Worm (Caenorhabditis elegans): ENCODE data around the gene cest-5.2.

Gene cest-5.2

ce11 chrIV:6585397-6585921 lies 42.3 kb downstream of the cest-5.2 start, which contains the start of the genes F38A5.2 and dnj-11 (continued):
- no peak for TF ChIP-seq zfh-2 (GFP tag; conservative IDR thresholded peaks at IDR 0.05)
- peak; percentile 3 for TF ChIP-seq rpc-1 (optimal IDR thresholded peaks at IDR 0.05)
- no peak for TF ChIP-seq rpc-1 (tag; optimal IDR thresholded peaks at IDR 0.05)
- TF ChIP-seq ztf-25 (GFP tag; IDR thresholded peaks at IDR 0.05), result no peak
- TF ChIP-seq nhr-120 (GFP tag; IDR thresholded peaks at IDR 0.05), result no peak
- TF ChIP-seq ekl-4 (GFP tag; IDR thresholded peaks at IDR 0.05), result no peak; the same call in 1 of the 2 replicates
- peak; percentile 49 for TF ChIP-seq tbp1 (GFP tag; optimal IDR thresholded peaks at IDR 0.05)
- no peak for TF ChIP-seq nfya-1 (tag; optimal IDR thresholded peaks at IDR 0.05; ENCODE audit: borderline replicate concordance, insufficient read depth)
- TF ChIP-seq F55B11.4 (tag; optimal IDR thresholded peaks at IDR 0.05; ENCODE audit: borderline replicate concordance, insufficient read depth), result no peak
- no peak for TF ChIP-seq unc-62 (GFP tag; optimal IDR thresholded peaks at IDR 0.05)
- peak; percentile 42 for TF ChIP-seq snpc-1.3 (tag; optimal IDR thresholded peaks at IDR 0.05; ENCODE audit: insufficient read depth)
- no peak for TF ChIP-seq ztf-6 (GFP tag; IDR thresholded peaks at IDR 0.05)
- TF ChIP-seq dpff-1 (tag; optimal IDR thresholded peaks at IDR 0.05), result no peak
- TF ChIP-seq F49E8.2 (tag; optimal IDR thresholded peaks at IDR 0.05; ENCODE audit: insufficient read depth), result peak; percentile 49
- TF ChIP-seq lsy-27 (tag; optimal IDR thresholded peaks at IDR 0.05; ENCODE audit: borderline replicate concordance, insufficient read depth), result no peak

ce11 chrIV:6582604-6583003 lies 45.1 kb downstream of the cest-5.2 start, which contains the start of gene odr-8:
odr-8 (minus strand) TSS chrIV:6582704.
- no peak for TF ChIP-seq F37B4.10 (GFP tag; IDR thresholded peaks at IDR 0.05)
- TF ChIP-seq snpc-4 (GFP tag; optimal IDR thresholded peaks at IDR 0.05), result no peak
- TF ChIP-seq snpc-4 (tag; optimal IDR thresholded peaks at IDR 0.05), result peak in 1 of 4 experiments; percentile 50
- TF ChIP-seq lin-26 (GFP tag; IDR thresholded peaks at IDR 0.05), result no peak
- TF ChIP-seq tbx-9 (tag; optimal IDR thresholded peaks at IDR 0.05; ENCODE audit: borderline replicate concordance), result no peak

- TF ChIP-seq attf-5 (GFP tag; optimal IDR thresholded peaks at IDR 0.05), result no peak
- no peak for TF ChIP-seq tlf-1 (GFP tag; optimal IDR thresholded peaks at IDR 0.05)
- no peak for TF ChIP-seq F39B2.1 (GFP tag; IDR thresholded peaks at IDR 0.05)
- TF ChIP-seq egrh-3 (GFP tag; IDR thresholded peaks at IDR 0.05), result no peak
- TF ChIP-seq unc-130 (GFP tag; optimal IDR thresholded peaks at IDR 0.05), result no peak
- no peak for TF ChIP-seq dpff-1 (tag; optimal IDR thresholded peaks at IDR 0.05)
- TF ChIP-seq fkh-3 (tag; optimal IDR thresholded peaks at IDR 0.05), result no peak
- no peak for TF ChIP-seq nfya-1 (tag; optimal IDR thresholded peaks at IDR 0.05; ENCODE audit: borderline replicate concordance, insufficient read depth)
- no peak for TF ChIP-seq D2030.7 (GFP tag; IDR thresholded peaks at IDR 0.05)
- no peak for TF ChIP-seq F10E7.11 (tag; optimal IDR thresholded peaks at IDR 0.05)
- no peak for TF ChIP-seq F22D6.2 (tag; optimal IDR thresholded peaks at IDR 0.05)
- no peak for TF ChIP-seq C17E4.6 (GFP tag; IDR thresholded peaks at IDR 0.05)
- TF ChIP-seq unc-62 (GFP tag; optimal IDR thresholded peaks at IDR 0.05), result no peak
- TF ChIP-seq attf-3 (GFP tag; conservative IDR thresholded peaks at IDR 0.05), result no peak
Observed at ce11 chrIV:6581658-6582057, 46.1 kb downstream of the cest-5.2 start.

ce11 chrIV:6577914-6578313 lies 49.8 kb downstream of the cest-5.2 start, which contains the start of gene C43G2.3:
C43G2.3 (plus strand) TSS chrIV:6578214.
- no peak for TF ChIP-seq lin-40 (tag; optimal IDR thresholded peaks at IDR 0.05)
- TF ChIP-seq ceh-58 (GFP tag; IDR thresholded peaks at IDR 0.05), result no peak
- no peak for TF ChIP-seq nhr-27 (tag; optimal IDR thresholded peaks at IDR 0.05)
- no peak for TF ChIP-seq snpc-1.3 (tag; optimal IDR thresholded peaks at IDR 0.05; ENCODE audit: insufficient read depth)
- TF ChIP-seq bed-1 (GFP tag; IDR thresholded peaks at IDR 0.05), result no peak
- no peak for TF ChIP-seq ekl-4 (GFP tag; IDR thresholded peaks at IDR 0.05)
- no peak for TF ChIP-seq Y67H2A.10 (GFP tag; conservative IDR thresholded peaks at IDR 0.05)
- TF ChIP-seq C06A6.2 (GFP tag; conservative IDR thresholded peaks at IDR 0.05), result no peak
- no peak for TF ChIP-seq egrh-3 (GFP tag; IDR thresholded peaks at IDR 0.05)
- TF ChIP-seq mxl-1 (tag; optimal IDR thresholded peaks at IDR 0.05), result no peak
- no peak for TF ChIP-seq mes-4 (tag; optimal IDR thresholded peaks at IDR 0.05)
- TF ChIP-seq ceh-27 (GFP tag; optimal IDR thresholded peaks at IDR 0.05), result no peak
- TF ChIP-seq F49E8.2 (tag; optimal IDR thresholded peaks at IDR 0.05; ENCODE audit: insufficient read depth), result no peak
- no peak for TF ChIP-seq aptf-3 (GFP tag; IDR thresholded peaks at IDR 0.05)
- no peak for TF ChIP-seq dpl-1 (GFP tag; optimal IDR thresholded peaks at IDR 0.05)

Measured in whole organism, young adult.